Fruit fly (Drosophila melanogaster): ENCODE results near the gene CG13989.

- TF ChIP-seq usp (GFP tag; optimal IDR thresholded peaks at IDR 0.05) (no peak), pan (optimal IDR thresholded peaks at IDR 0.05) (no peak)
Measured at dm6 chr2L:6210818-6211217, 50.6 kb downstream of the CG13989 start.

Measured in whole organism.